Fruit fly (Drosophila melanogaster) whole organism, adult: Measurements from ENCODE around the gene eIF1.

Source experiments
- CG7045 ChIP-seq: fragments of 200-800 bp; sonication (Bioruptor generic); optimal IDR thresholded peaks from 2 replicates; lab custom pipeline; 2017; ENCODE audit warnings: missing biosample characterization, mild to moderate bottlenecking, missing genetic modification characterization
- CG7101 ChIP-seq: fragments of 200-800 bp; sonication (Bioruptor generic); optimal IDR thresholded peaks from 2 replicates; lab custom pipeline; 2018; ENCODE audit warnings: missing biosample characterization, mild to moderate bottlenecking, missing genetic modification characterization, moderate library complexity
- Clk ChIP-seq: fragments of 200-800 bp; sonication (Bioruptor generic); optimal IDR thresholded peaks from 2 replicates; lab custom pipeline; 2017; ENCODE audit warnings: missing biosample characterization, missing genetic modification characterization
- Crg-1 ChIP-seq: fragments of 200-800 bp; sonication (Bioruptor generic); optimal IDR thresholded peaks from 2 replicates; lab custom pipeline; 2016; ENCODE audit warnings: missing biosample characterization, missing genetic modification characterization
- Hr96 ChIP-seq: fragments of 200-800 bp; sonication (Bioruptor generic); optimal IDR thresholded peaks from 2 replicates; lab custom pipeline; 2016; ENCODE audit warnings: missing biosample characterization, missing genetic modification characterization
- Mnt ChIP-seq: fragments of 200-800 bp; sonication (Bioruptor generic); optimal IDR thresholded peaks from 2 replicates; lab custom pipeline; 2016; ENCODE audit warnings: missing biosample characterization, mild to moderate bottlenecking, missing genetic modification characterization
- bab1 ChIP-seq: fragments of 200-800 bp; sonication (Bioruptor generic); optimal IDR thresholded peaks from 3 replicates; lab custom pipeline; 2019; ENCODE audit warnings: missing biosample characterization, mild to moderate bottlenecking, missing genetic modification characterization, moderate library complexity
- tj ChIP-seq: fragments of 200-800 bp; sonication (Bioruptor generic); optimal IDR thresholded peaks from 3 replicates; lab custom pipeline; 2017; ENCODE audit warnings: missing biosample characterization, mild to moderate bottlenecking, missing genetic modification characterization, moderate library complexity

- TF ChIP-seq bab1 (GFP tag; lab: Kevin White, UChicago) (no peak), Crg-1 (no peak), Clk (GFP tag; lab: Kevin White, UChicago) (no peak), CG7101 (tag; lab: Kevin White, UChicago) (no peak), Mnt (GFP tag; lab: Kevin White, UChicago) (no peak), CG7045 (no peak), Hr96 (GFP tag; lab: Kevin White, UChicago) (no peak), tj (GFP tag; lab: Kevin White, UChicago) (no peak)
These were observed 21.4 kb downstream of the eIF1 start, which contains the start of gene CG12078 for dm6 chr3L:3244244-3245144.
